Worm (Caenorhabditis elegans): ENCODE measurements around the gene F09E5.12.

DNA sequence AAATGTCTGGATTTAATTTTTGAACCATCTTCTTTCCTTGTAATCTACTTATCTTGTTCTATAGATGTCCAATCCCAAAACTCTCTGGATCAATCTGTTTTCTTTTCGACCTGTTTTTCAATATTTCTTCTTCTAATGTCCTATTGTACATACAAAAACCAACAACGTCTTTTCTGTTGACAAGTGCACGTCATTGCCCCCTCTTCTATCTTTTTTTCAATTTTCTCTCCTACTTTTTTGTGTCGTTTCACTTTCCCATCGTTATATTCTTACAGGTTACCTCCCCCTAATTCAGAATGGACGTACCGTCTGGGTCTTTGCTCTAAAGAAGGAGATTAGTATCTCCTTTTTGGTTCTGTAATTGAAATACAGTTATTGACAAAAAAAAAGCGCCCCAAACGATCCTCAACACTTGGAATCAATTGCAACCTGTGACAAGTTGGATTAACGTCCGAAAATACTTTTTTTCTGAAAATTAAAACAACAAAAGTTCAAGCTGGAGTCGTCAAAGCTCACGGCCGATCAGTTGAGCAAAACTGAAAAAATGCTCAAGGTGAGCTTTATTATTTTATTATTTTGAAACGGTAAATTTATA is 47.7 kb downstream of the F09E5.12 start, which contains the start of gene vhp-1:
- no peak for TF ChIP-seq pha-4 (tag; optimal IDR thresholded peaks at IDR 0.05)
- no peak for TF ChIP-seq sptf-1 (tag; optimal IDR thresholded peaks at IDR 0.05)
- TF ChIP-seq lsy-2 (tag; optimal IDR thresholded peaks at IDR 0.05): no peak
- no peak for TF ChIP-seq unc-39 (tag; optimal IDR thresholded peaks at IDR 0.05)
- no peak for TF ChIP-seq snpc-4 (tag; optimal IDR thresholded peaks at IDR 0.05)
- no peak for TF ChIP-seq nhr-237 (tag; optimal IDR thresholded peaks at IDR 0.05)
- no peak for TF ChIP-seq ces-1 (GFP tag; optimal IDR thresholded peaks at IDR 0.05)
- no peak for TF ChIP-seq nhr-76 (tag; optimal IDR thresholded peaks at IDR 0.05)
- no peak for TF ChIP-seq ztf-11 (tag; optimal IDR thresholded peaks at IDR 0.05)
